Fruit fly (Drosophila melanogaster): ENCODE measurements around the gene Ccm3.

Gene Ccm3

dm6 chr3R:15342926-15343685 lies 28.7 kb upstream of the Ccm3 start, which contains the start of gene Nagk (continued):
- TF ChIP-seq CG42726 (GFP tag; IDR thresholded peaks at IDR 0.05; ENCODE audit: partially characterized antibody), result peak; percentile 56; the same call in 1 of the 2 replicates
- TF ChIP-seq oc (tag; optimal IDR thresholded peaks at IDR 0.05), result no peak
- TF ChIP-seq CG4424 (GFP tag; optimal IDR thresholded peaks at IDR 0.05), result peak; percentile 71
- TF ChIP-seq CG15073 (GFP tag; optimal IDR thresholded peaks at IDR 0.05), result no peak
- TF ChIP-seq otp (GFP tag; IDR thresholded peaks at IDR 0.05), result no peak
- peak; percentile 4 for TF ChIP-seq CG12071 (GFP tag; optimal IDR thresholded peaks at IDR 0.05)
- TF ChIP-seq CG10654 (GFP tag; optimal IDR thresholded peaks at IDR 0.05), result peak; percentile 38
- TF ChIP-seq pb (GFP tag; optimal IDR thresholded peaks at IDR 0.05), result no peak
- peak; percentile 1 for TF ChIP-seq CG8281 (tag; optimal IDR thresholded peaks at IDR 0.05)
- no peak for TF ChIP-seq CG6254 (GFP tag; optimal IDR thresholded peaks at IDR 0.05)
- TF ChIP-seq sr (GFP tag; IDR thresholded peaks at IDR 0.05), result peak; percentile 24; the same call in 1 of the 3 replicates
- peak; percentile 19; the same call in 1 of the 2 replicates for TF ChIP-seq chm (GFP tag; IDR thresholded peaks at IDR 0.05)
- peak; percentile 19; the same call in 1 of the 2 replicates for TF ChIP-seq CG11696 (GFP tag; IDR thresholded peaks at IDR 0.05)
- no peak for TF ChIP-seq Oaz (GFP tag; IDR thresholded peaks at IDR 0.05)
- TF ChIP-seq fd3F (GFP tag; optimal IDR thresholded peaks at IDR 0.05), result peak; percentile 22
- TF ChIP-seq Xrp1 (GFP tag; IDR thresholded peaks at IDR 0.05), result 0 out of 2 replicates have a peak, but pooled peaks have one; percentile 25
- TF ChIP-seq BEAF-32 (GFP tag; optimal IDR thresholded peaks at IDR 0.05), result peak; percentile 14
- TF ChIP-seq sqz (GFP tag; optimal IDR thresholded peaks at IDR 0.05), result no peak
- peak; percentile 11 for TF ChIP-seq disco-r (GFP tag; optimal IDR thresholded peaks at IDR 0.05)
- TF ChIP-seq CG2199 (GFP tag; IDR thresholded peaks at IDR 0.05), result 0 out of 3 replicates have a peak, but pooled peaks have one; percentile 50
- peak; percentile 10 for TF ChIP-seq Elba2 (GFP tag; optimal IDR thresholded peaks at IDR 0.05)
- no peak for TF ChIP-seq CG10959 (GFP tag; IDR thresholded peaks at IDR 0.05)
- TF ChIP-seq CG1602 (GFP tag; optimal IDR thresholded peaks at IDR 0.05), result peak; percentile 57
- TF ChIP-seq gcm2 (GFP tag; optimal IDR thresholded peaks at IDR 0.05), result peak; percentile 57
- TF ChIP-seq Stat92E (GFP tag; optimal IDR thresholded peaks at IDR 0.05), result no peak
- TF ChIP-seq Dek (tag; optimal IDR thresholded peaks at IDR 0.05), result peak; percentile 35
- TF ChIP-seq Ravus (GFP tag; IDR thresholded peaks at IDR 0.05), result no peak
- no peak for TF ChIP-seq CG4404 (GFP tag; IDR thresholded peaks at IDR 0.05)
- peak; percentile 77 for TF ChIP-seq CG12391 (tag; optimal IDR thresholded peaks at IDR 0.05)
- peak; percentile 40; the same call in 1 of the 2 replicates for TF ChIP-seq amos (GFP tag; IDR thresholded peaks at IDR 0.05; ENCODE audit: partially characterized antibody)
- TF ChIP-seq CG17359 (tag; optimal IDR thresholded peaks at IDR 0.05), result peak; percentile 34
- no peak for TF ChIP-seq CG18764 (GFP tag; optimal IDR thresholded peaks at IDR 0.05)
- no peak for TF ChIP-seq CG4730 (GFP tag; IDR thresholded peaks at IDR 0.05)
- peak; percentile 44 for TF ChIP-seq bab2 (GFP tag; optimal IDR thresholded peaks at IDR 0.05)
- peak; percentile 34; the same call in 2 of the 3 replicates for TF ChIP-seq dysf (GFP tag; IDR thresholded peaks at IDR 0.05)
- peak; percentile 31 for TF ChIP-seq Mes4 (GFP tag; optimal IDR thresholded peaks at IDR 0.05)
- peak; percentile 60; the same call in 1 of the 2 replicates for TF ChIP-seq Awh (GFP tag; IDR thresholded peaks at IDR 0.05)
- peak; percentile 73 for TF ChIP-seq gem (tag; optimal IDR thresholded peaks at IDR 0.05)
- no peak for TF ChIP-seq stwl (tag; optimal IDR thresholded peaks at IDR 0.05)
- peak; percentile 54 for TF ChIP-seq Dad (GFP tag; optimal IDR thresholded peaks at IDR 0.05)
- no peak for TF ChIP-seq CG3995 (GFP tag; optimal IDR thresholded peaks at IDR 0.05)
- no peak for TF ChIP-seq hb (GFP tag; IDR thresholded peaks at IDR 0.05; ENCODE audit: partially characterized antibody)
- TF ChIP-seq so (GFP tag; IDR thresholded peaks at IDR 0.05), result no peak
- TF ChIP-seq ranshi (GFP tag; IDR thresholded peaks at IDR 0.05), result peak; percentile 8; the same call in 1 of the 2 replicates
- TF ChIP-seq CG30403 (GFP tag; optimal IDR thresholded peaks at IDR 0.05), result peak; percentile 77
- TF ChIP-seq H2.0 (GFP tag; IDR thresholded peaks at IDR 0.05), result peak; percentile 44; the same call in 1 of the 2 replicates
- no peak for TF ChIP-seq z (GFP tag; IDR thresholded peaks at IDR 0.05)
- peak; percentile 59; the same call in 2 of the 4 replicates for TF ChIP-seq Gug (GFP tag; IDR thresholded peaks at IDR 0.05)
- TF ChIP-seq ems (GFP tag; optimal IDR thresholded peaks at IDR 0.05), result peak; percentile 43
